Worm (Caenorhabditis elegans): ENCODE measurements around the gene cnb-1.

DNA sequence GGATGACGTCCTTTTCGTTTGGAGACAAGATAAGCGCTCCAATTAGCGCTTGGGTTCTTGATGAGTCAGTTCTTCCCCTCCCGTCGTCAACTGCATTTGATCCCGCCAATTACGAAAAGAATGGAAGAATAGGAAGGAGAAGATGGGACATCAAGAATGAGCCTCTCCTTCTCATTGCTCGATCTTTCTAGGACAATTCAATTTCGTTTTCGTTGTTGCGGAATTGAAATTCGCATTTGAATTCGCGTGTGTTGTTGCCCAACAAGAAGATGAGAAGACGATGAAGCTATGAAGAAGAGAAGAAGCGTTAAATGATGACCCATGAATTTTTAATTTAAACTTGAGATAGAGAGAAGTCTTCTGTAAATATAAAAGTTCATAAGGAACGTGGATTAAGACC, 38.7 kb upstream of the cnb-1 start:
- no peak for TF ChIP-seq ama-1 (optimal IDR thresholded peaks at IDR 0.05)
- TF ChIP-seq nhr-232 (tag; optimal IDR thresholded peaks at IDR 0.05), result no peak
- TF ChIP-seq hlh-8 (tag; optimal IDR thresholded peaks at IDR 0.05), result no peak

Measured in whole organism, late embryonic.